Worm (Caenorhabditis elegans): ENCODE data around the gene ivns-1.

Gene ivns-1

ce11 chrX:12664443-12664842 lies 30.3 kb upstream of the ivns-1 start:
- TF ChIP-seq tab-1 (GFP tag; IDR thresholded peaks at IDR 0.05) = no peak
- no peak for TF ChIP-seq med-1 (GFP tag; optimal IDR thresholded peaks at IDR 0.05; ENCODE audit: insufficient read depth)
- no peak for TF ChIP-seq ztf-23 (GFP tag; IDR thresholded peaks at IDR 0.05)
- no peak for TF ChIP-seq cog-1 (tag; optimal IDR thresholded peaks at IDR 0.05)
- no peak for TF ChIP-seq ztf-29 (GFP tag; IDR thresholded peaks at IDR 0.05)
- TF ChIP-seq klf-2 (GFP tag; conservative IDR thresholded peaks at IDR 0.05) = no peak
- no peak for TF ChIP-seq flt-1 (GFP tag; IDR thresholded peaks at IDR 0.05)

- TF ChIP-seq T22C8.4 (GFP tag; IDR thresholded peaks at IDR 0.05) (no peak), flt-1 (GFP tag; IDR thresholded peaks at IDR 0.05) (no peak)
Observed at ce11 chrX:12663537-12663936, 29.4 kb upstream of the ivns-1 start, which contains the start of gene nlp-76. nlp-76 (minus strand) TSS chrX:12663903.

- no peak for TF ChIP-seq med-1 (GFP tag; optimal IDR thresholded peaks at IDR 0.05; ENCODE audit: insufficient read depth)
- no peak for TF ChIP-seq tab-1 (GFP tag; IDR thresholded peaks at IDR 0.05)
- no peak for TF ChIP-seq T22C8.4 (GFP tag; IDR thresholded peaks at IDR 0.05)
- no peak for TF ChIP-seq flt-1 (GFP tag; IDR thresholded peaks at IDR 0.05)
- no peak for TF ChIP-seq ref-1 (GFP tag; conservative IDR thresholded peaks at IDR 0.05)
- no peak for TF ChIP-seq klf-2 (GFP tag; conservative IDR thresholded peaks at IDR 0.05)
- TF ChIP-seq cog-1 (tag; optimal IDR thresholded peaks at IDR 0.05) = no peak
- TF ChIP-seq ztf-23 (GFP tag; IDR thresholded peaks at IDR 0.05) = no peak
- TF ChIP-seq ztf-29 (GFP tag; IDR thresholded peaks at IDR 0.05) = no peak
Observed at ce11 chrX:12663114-12663513, 29.0 kb upstream of the ivns-1 start.

ce11 chrX:12661091-12661526 lies 27.0 kb upstream of the ivns-1 start:
- peak; percentile 40 for TF ChIP-seq med-1 (GFP tag; optimal IDR thresholded peaks at IDR 0.05; ENCODE audit: insufficient read depth)
- TF ChIP-seq ref-1 (GFP tag; conservative IDR thresholded peaks at IDR 0.05) = peak; percentile 72
- peak; percentile 77 for TF ChIP-seq T22C8.4 (GFP tag; IDR thresholded peaks at IDR 0.05)
- peak; percentile 91 for TF ChIP-seq flt-1 (GFP tag; IDR thresholded peaks at IDR 0.05)
- TF ChIP-seq klf-2 (GFP tag; conservative IDR thresholded peaks at IDR 0.05) = peak; percentile 88
- peak; percentile 85 for TF ChIP-seq ztf-23 (GFP tag; IDR thresholded peaks at IDR 0.05)
- TF ChIP-seq ztf-29 (GFP tag; IDR thresholded peaks at IDR 0.05) = peak; percentile 63; the same call in 1 of the 2 replicates
- TF ChIP-seq tab-1 (GFP tag; IDR thresholded peaks at IDR 0.05) = peak; percentile 93
- peak; percentile 80 for TF ChIP-seq cog-1 (tag; optimal IDR thresholded peaks at IDR 0.05)

- TF ChIP-seq cog-1 (tag; optimal IDR thresholded peaks at IDR 0.05) (no peak), klf-2 (GFP tag; conservative IDR thresholded peaks at IDR 0.05) (no peak)
Observed at ce11 chrX:12659814-12660213, 25.7 kb upstream of the ivns-1 start, which contains the start of gene C02B4.3. C02B4.3 (minus strand) TSS chrX:12659847.

ce11 chrX:12656420-12657033 lies 22.4 kb upstream of the ivns-1 start:
- TF ChIP-seq klf-2 (GFP tag; conservative IDR thresholded peaks at IDR 0.05) = 0 out of 2 replicates have a peak, but pooled peaks have one; percentile 29
- no peak for TF ChIP-seq ref-1 (GFP tag; conservative IDR thresholded peaks at IDR 0.05)

- TF ChIP-seq tab-1 (GFP tag; IDR thresholded peaks at IDR 0.05) (0 out of 2 replicates have a peak, but pooled peaks have one; percentile 27), ref-1 (GFP tag; conservative IDR thresholded peaks at IDR 0.05) (no peak)
Observed at ce11 chrX:12655339-12655875, 21.3 kb upstream of the ivns-1 start.

DNA sequence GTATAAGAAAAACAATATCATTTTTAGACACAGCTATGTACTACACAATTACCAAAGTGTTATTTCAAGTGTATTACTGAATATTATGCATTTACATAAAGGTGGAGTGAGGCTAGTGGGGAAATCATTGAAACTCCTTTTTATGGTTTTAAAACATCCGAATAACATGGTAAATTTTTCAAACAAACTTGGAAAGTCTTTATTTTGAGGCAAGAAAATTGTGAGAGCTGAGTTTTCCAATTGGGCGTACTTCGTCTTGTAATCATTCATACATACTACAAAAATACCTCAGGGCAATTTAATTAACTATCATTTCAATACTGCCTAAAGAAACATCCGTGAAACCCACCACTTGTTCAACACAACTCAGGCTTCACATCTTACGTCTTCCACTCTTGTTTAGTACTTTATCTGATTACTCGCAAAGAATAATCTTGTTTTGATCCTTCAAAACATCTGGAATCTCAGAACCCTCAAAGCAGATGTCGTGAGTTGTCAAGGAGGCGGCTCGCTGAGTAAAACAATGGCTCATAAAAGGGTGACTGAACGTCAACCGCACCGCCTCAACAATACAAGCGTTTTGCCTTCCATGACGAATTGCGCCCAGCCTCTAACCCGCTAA lies 12.5 kb upstream of the ivns-1 start, which contains the start of gene zmp-5:
TSS of gene zmp-5 (plus strand) at position 572 of the 622 bp plus-strand sequence.
- TF ChIP-seq klf-2 (GFP tag; conservative IDR thresholded peaks at IDR 0.05) (no peak), tab-1 (GFP tag; IDR thresholded peaks at IDR 0.05) (no peak), ztf-23 (GFP tag; IDR thresholded peaks at IDR 0.05) (no peak), ref-1 (GFP tag; conservative IDR thresholded peaks at IDR 0.05) (no peak), T22C8.4 (GFP tag; IDR thresholded peaks at IDR 0.05) (no peak), flt-1 (GFP tag; IDR thresholded peaks at IDR 0.05) (no peak), med-1 (GFP tag; optimal IDR thresholded peaks at IDR 0.05; ENCODE audit: insufficient read depth) (no peak), ztf-29 (GFP tag; IDR thresholded peaks at IDR 0.05) (no peak), cog-1 (tag; optimal IDR thresholded peaks at IDR 0.05) (no peak)

ce11 chrX:12645846-12646245 lies 11.7 kb upstream of the ivns-1 start:
- TF ChIP-seq ztf-23 (GFP tag; IDR thresholded peaks at IDR 0.05) (no peak), tab-1 (GFP tag; IDR thresholded peaks at IDR 0.05) (no peak), klf-2 (GFP tag; conservative IDR thresholded peaks at IDR 0.05) (no peak), ref-1 (GFP tag; conservative IDR thresholded peaks at IDR 0.05) (no peak), med-1 (GFP tag; optimal IDR thresholded peaks at IDR 0.05; ENCODE audit: insufficient read depth) (no peak), flt-1 (GFP tag; IDR thresholded peaks at IDR 0.05) (no peak), ztf-29 (GFP tag; IDR thresholded peaks at IDR 0.05) (no peak), cog-1 (tag; optimal IDR thresholded peaks at IDR 0.05) (no peak), T22C8.4 (GFP tag; IDR thresholded peaks at IDR 0.05) (no peak)

DNA sequence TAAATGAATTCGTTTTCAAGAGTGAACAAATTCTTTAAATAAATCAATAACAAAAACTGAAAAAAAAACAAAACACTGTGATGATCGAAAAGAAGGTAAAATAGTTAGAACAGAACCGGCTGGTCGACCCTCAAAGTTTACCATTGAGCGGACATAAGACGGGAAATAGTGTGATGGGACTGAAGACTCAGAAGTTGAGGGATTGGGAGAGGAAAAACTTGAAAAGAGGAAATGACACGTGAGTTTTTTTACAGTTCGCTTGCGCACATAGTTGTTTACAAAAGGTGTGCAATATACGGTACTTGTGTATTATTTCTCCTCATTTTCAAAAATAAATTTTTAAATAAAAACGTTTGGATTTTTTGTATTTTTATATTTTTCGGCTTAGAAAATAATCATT lies 8.8 kb upstream of the ivns-1 start:
- TF ChIP-seq ref-1 (GFP tag; conservative IDR thresholded peaks at IDR 0.05) (no peak), med-1 (GFP tag; optimal IDR thresholded peaks at IDR 0.05; ENCODE audit: insufficient read depth) (no peak), ztf-29 (GFP tag; IDR thresholded peaks at IDR 0.05) (no peak), T22C8.4 (GFP tag; IDR thresholded peaks at IDR 0.05) (no peak), flt-1 (GFP tag; IDR thresholded peaks at IDR 0.05) (no peak), klf-2 (GFP tag; conservative IDR thresholded peaks at IDR 0.05) (no peak), ztf-23 (GFP tag; IDR thresholded peaks at IDR 0.05) (no peak), cog-1 (tag; optimal IDR thresholded peaks at IDR 0.05) (no peak), tab-1 (GFP tag; IDR thresholded peaks at IDR 0.05) (no peak)
